Fruit fly (Drosophila melanogaster) whole organism, embryonic: ENCODE results near the gene CG3078.

Experiments
- CG10274 ChIP-seq: fragments of 200-800 bp; sonication (Bioruptor generic); optimal IDR thresholded peaks from 3 replicates; lab custom pipeline; 2017; ENCODE audit warnings: missing biosample characterization, mild to moderate bottlenecking, missing genetic modification characterization
- CG12071 ChIP-seq: fragments of 200-800 bp; sonication (Bioruptor generic); optimal IDR thresholded peaks from 3 replicates; lab custom pipeline; 2018; ENCODE audit warnings: missing biosample characterization, mild to moderate bottlenecking, missing genetic modification characterization
- CG12104 ChIP-seq: fragments of 200-800 bp; sonication (Bioruptor generic); optimal IDR thresholded peaks from 3 replicates; lab custom pipeline; 2016; ENCODE audit warnings: missing biosample characterization, missing genetic modification characterization
- CG12391 ChIP-seq: fragments of 200-800 bp; sonication (Bioruptor generic); optimal IDR thresholded peaks from 3 replicates; lab custom pipeline; 2018; ENCODE audit warnings: missing biosample characterization, mild to moderate bottlenecking, missing genetic modification characterization, moderate library complexity
- CG15601 ChIP-seq: fragments of 200-800 bp; sonication (Bioruptor generic); optimal IDR thresholded peaks from 3 replicates; lab custom pipeline; 2019; ENCODE audit warnings: missing biosample characterization, mild to moderate bottlenecking, missing genetic modification characterization, moderate library complexity
- CG18599 ChIP-seq: fragments of 200-800 bp; sonication (Bioruptor generic); optimal IDR thresholded peaks from 3 replicates; lab custom pipeline; 2017; ENCODE audit warnings: missing biosample characterization, missing genetic modification characterization, mild to moderate bottlenecking, moderate library complexity, missing genetic modification reagents
- CG2120 ChIP-seq: fragments of 200-800 bp; sonication (Bioruptor generic); optimal IDR thresholded peaks from 3 replicates; lab custom pipeline; 2016; ENCODE audit warnings: missing biosample characterization, missing genetic modification characterization
- CG2678 ChIP-seq: fragments of 200-800 bp; sonication (Bioruptor generic); optimal IDR thresholded peaks from 3 replicates; lab custom pipeline; 2019; ENCODE audit warnings: missing biosample characterization, mild to moderate bottlenecking, missing genetic modification characterization, moderate library complexity
- CG31365 ChIP-seq: fragments of 200-800 bp; sonication (Bioruptor generic); optimal IDR thresholded peaks from 2 replicates; lab custom pipeline; 2018; ENCODE audit warnings: missing biosample characterization, mild to moderate bottlenecking, missing genetic modification characterization
- CG32767 ChIP-seq: fragments of 200-800 bp; sonication (Bioruptor generic); IDR thresholded peaks from 2 replicates; pipeline ENCODE4 v1.3.6; 2022; ENCODE audit warnings: missing biosample characterization, missing genetic modification characterization
- CG3726 ChIP-seq: fragments of 200-800 bp; sonication (Bioruptor generic); IDR thresholded peaks from 3 replicates; pipeline ENCODE4, ENCODE4 v1.3.6; 2022; ENCODE audit warnings: missing biosample characterization, missing genetic modification characterization
- CG3995 ChIP-seq: fragments of 200-800 bp; sonication (Bioruptor generic); optimal IDR thresholded peaks from 3 replicates; lab custom pipeline; 2016; ENCODE audit warnings: missing biosample characterization, missing genetic modification characterization
- CG4854 ChIP-seq: fragments of 200-800 bp; sonication (Bioruptor generic); optimal IDR thresholded peaks from 2 replicates; lab custom pipeline; 2016; ENCODE audit warnings: missing biosample characterization, missing genetic modification characterization, inconsistent platforms
- CG6689 ChIP-seq: fragments of 200-800 bp; sonication (Bioruptor generic); IDR thresholded peaks from 2 replicates; pipeline ENCODE4 v1.3.6; 2022; ENCODE audit warnings: missing biosample characterization, missing genetic modification characterization
- CG7745 ChIP-seq: fragments of 200-800 bp; sonication (Bioruptor generic); optimal IDR thresholded peaks from 2 replicates; lab custom pipeline; 2018; ENCODE audit warnings: missing biosample characterization, mild to moderate bottlenecking, missing genetic modification characterization, moderate library complexity
- CG7786 ChIP-seq: fragments of 200-800 bp; sonication (Bioruptor generic); optimal IDR thresholded peaks from 2 replicates; lab custom pipeline; 2016; ENCODE audit warnings: missing biosample characterization, missing genetic modification characterization
- CG8089 ChIP-seq: fragments of 200-800 bp; sonication (Bioruptor generic); optimal IDR thresholded peaks from 3 replicates; lab custom pipeline; 2016; ENCODE audit warnings: missing biosample characterization, missing genetic modification characterization
- CG8944 ChIP-seq: fragments of 200-800 bp; sonication (Bioruptor generic); optimal IDR thresholded peaks from 3 replicates; lab custom pipeline; 2016; ENCODE audit warnings: missing biosample characterization, missing genetic modification characterization
- CG9437 ChIP-seq: fragments of 200-800 bp; sonication (Bioruptor generic); optimal IDR thresholded peaks from 2 replicates; lab custom pipeline; 2018; ENCODE audit warnings: missing biosample characterization, mild to moderate bottlenecking, missing genetic modification characterization
- CoRest ChIP-seq: fragments of 200-800 bp; sonication (Bioruptor generic); optimal IDR thresholded peaks from 3 replicates; lab custom pipeline; 2018; ENCODE audit warnings: missing biosample characterization, mild to moderate bottlenecking, missing genetic modification characterization, moderate library complexity
- Doc3 ChIP-seq: fragments of 200-800 bp; sonication (Bioruptor generic); IDR thresholded peaks from 3 replicates; pipeline ENCODE4 v1.3.6; 2022; ENCODE audit warnings: missing biosample characterization, missing genetic modification characterization; ENCODE audit not compliant: partially characterized antibody
- H2.0 ChIP-seq: fragments of 200-800 bp; sonication (Bioruptor generic); IDR thresholded peaks from 2 replicates; pipeline ENCODE4 v1.3.6; 2022; ENCODE audit warnings: missing biosample characterization, missing genetic modification characterization
- MBD-R2 ChIP-seq: fragments of 200-800 bp; sonication (Bioruptor generic); IDR thresholded peaks from 2 replicates; pipeline ENCODE4 v1.3.6; 2022; ENCODE audit warnings: missing biosample characterization, missing genetic modification characterization
- Mad ChIP-seq: fragments of 200-800 bp; sonication (Bioruptor generic); optimal IDR thresholded peaks from 2 replicates; lab custom pipeline; 2016; ENCODE audit warnings: missing biosample characterization, missing genetic modification characterization
- Med ChIP-seq: fragments of 200-800 bp; sonication (Bioruptor generic); peaks from one replicate; lab custom pipeline; 2016; ENCODE audit warnings: missing biosample characterization, missing genetic modification characterization, mild to moderate bottlenecking, inconsistent platforms, moderate library complexity
- Poxn ChIP-seq: fragments of 200-800 bp; sonication (Bioruptor generic); IDR thresholded peaks from 2 replicates; pipeline ENCODE4 v1.3.6; 2022; ENCODE audit warnings: missing biosample characterization, missing genetic modification characterization
- Vsx1 ChIP-seq: fragments of 200-800 bp; sonication (Bioruptor generic); optimal IDR thresholded peaks from 2 replicates; lab custom pipeline; 2017; ENCODE audit warnings: missing biosample characterization, mild to moderate bottlenecking, missing genetic modification characterization, missing genetic modification reagents
- ase ChIP-seq: fragments of 200-800 bp; sonication (Bioruptor generic); IDR thresholded peaks from 3 replicates; pipeline ENCODE4 v1.3.6; 2022; ENCODE audit warnings: missing biosample characterization, missing genetic modification characterization
- bigmax ChIP-seq: fragments of 200-800 bp; sonication (Bioruptor generic); optimal IDR thresholded peaks from 2 replicates; lab custom pipeline; 2018; ENCODE audit warnings: missing biosample characterization, mild to moderate bottlenecking, missing genetic modification characterization
- caup ChIP-seq: fragments of 200-800 bp; sonication (Bioruptor generic); optimal IDR thresholded peaks from 3 replicates; lab custom pipeline; 2017; ENCODE audit warnings: missing biosample characterization, mild to moderate bottlenecking, missing genetic modification characterization, moderate library complexity; ENCODE audit not compliant: severe bottlenecking
- cwo ChIP-seq: fragments of 200-800 bp; sonication (Bioruptor generic); optimal IDR thresholded peaks from 3 replicates; lab custom pipeline; 2017; ENCODE audit warnings: missing biosample characterization, missing genetic modification characterization, mild to moderate bottlenecking, moderate library complexity, missing genetic modification reagents
- dpn ChIP-seq, 2 experiments: fragments of 200-800 bp; sonication (Bioruptor generic); optimal IDR thresholded peaks; 3 replicates each; lab custom pipeline; 2016; ENCODE audit warnings: missing biosample characterization in 2 of 2, missing genetic modification characterization in 2 of 2
- dysf ChIP-seq: fragments of 200-800 bp; sonication (Bioruptor generic); IDR thresholded peaks from 3 replicates; pipeline ENCODE4 v1.3.6; 2022; ENCODE audit warnings: missing biosample characterization, missing genetic modification characterization
- ems ChIP-seq: fragments of 200-800 bp; sonication (Bioruptor generic); optimal IDR thresholded peaks from 3 replicates; lab custom pipeline; 2016; ENCODE audit warnings: missing biosample characterization, missing genetic modification characterization
- eve ChIP-seq, 2 experiments: fragments of >200 bp; optimal IDR thresholded peaks; 2 replicates each; lab custom pipeline; 2017; ENCODE audit warnings: missing biosample characterization in 2 of 2, missing genetic modification characterization in 2 of 2
- ewg ChIP-seq: fragments of 200-800 bp; sonication (Bioruptor generic); optimal IDR thresholded peaks from 3 replicates; lab custom pipeline; 2017; ENCODE audit warnings: mild to moderate bottlenecking, missing biosample characterization, missing genetic modification reagents, missing genetic modification characterization
- fd102C ChIP-seq: fragments of 200-800 bp; sonication (Bioruptor generic); optimal IDR thresholded peaks from 2 replicates; lab custom pipeline; 2018; ENCODE audit warnings: missing biosample characterization, mild to moderate bottlenecking, missing genetic modification characterization, moderate library complexity
- gfzf ChIP-seq: fragments of 200-800 bp; sonication (Bioruptor generic); optimal IDR thresholded peaks from 2 replicates; lab custom pipeline; 2016; ENCODE audit warnings: missing biosample characterization, mild to moderate bottlenecking, missing genetic modification characterization, moderate library complexity
- h ChIP-seq: fragments of >200 bp; optimal IDR thresholded peaks from 2 replicates; lab custom pipeline; 2017
- knrl ChIP-seq: fragments of 200-800 bp; sonication (Bioruptor generic); IDR thresholded peaks from 3 replicates; pipeline ENCODE4 v1.3.6; 2022; ENCODE audit warnings: missing biosample characterization, missing genetic modification characterization; ENCODE audit not compliant: partially characterized antibody
- nom ChIP-seq: fragments of 200-800 bp; sonication (Bioruptor generic); optimal IDR thresholded peaks from 2 replicates; lab custom pipeline; 2017; ENCODE audit warnings: missing biosample characterization, missing genetic modification characterization, mild to moderate bottlenecking, moderate library complexity, missing genetic modification reagents
- pho ChIP-seq: fragments of 200-800 bp; sonication (Bioruptor generic); optimal IDR thresholded peaks from 2 replicates; lab custom pipeline; 2016; ENCODE audit warnings: missing biosample characterization, missing genetic modification characterization
- run ChIP-seq: fragments of 200-800 bp; sonication (Bioruptor generic); optimal IDR thresholded peaks from 3 replicates; lab custom pipeline; 2018; ENCODE audit warnings: missing biosample characterization, mild to moderate bottlenecking, missing genetic modification characterization
- salm ChIP-seq: fragments of 200-800 bp; sonication (Bioruptor generic); optimal IDR thresholded peaks from 2 replicates; lab custom pipeline; 2018; ENCODE audit warnings: missing biosample characterization, mild to moderate bottlenecking, missing genetic modification characterization
- schlank ChIP-seq: fragments of 200-800 bp; sonication (Bioruptor generic); optimal IDR thresholded peaks from 2 replicates; lab custom pipeline; 2018; ENCODE audit warnings: missing biosample characterization, mild to moderate bottlenecking, missing genetic modification characterization
- sim ChIP-seq: fragments of 200-800 bp; sonication (Bioruptor generic); IDR thresholded peaks from 2 replicates; pipeline ENCODE4 v1.3.6; 2022; ENCODE audit warnings: missing biosample characterization, missing genetic modification characterization
- ssp ChIP-seq: fragments of 200-800 bp; sonication (Bioruptor generic); IDR thresholded peaks from 2 replicates; pipeline ENCODE4 v1.3.6; 2022; ENCODE audit warnings: missing biosample characterization, missing genetic modification characterization
- wdn ChIP-seq: fragments of 200-800 bp; sonication (Bioruptor generic); IDR thresholded peaks from 2 replicates; pipeline ENCODE4 v1.3.6; 2022; ENCODE audit warnings: missing biosample characterization, missing genetic modification characterization
- yki ChIP-seq: fragments of >200 bp; optimal IDR thresholded peaks from 3 replicates; lab custom pipeline; 2018
- zen ChIP-seq: fragments of 200-800 bp; sonication (Bioruptor generic); optimal IDR thresholded peaks from 3 replicates; lab custom pipeline; 2018; ENCODE audit warnings: missing biosample characterization, mild to moderate bottlenecking, missing genetic modification characterization, moderate library complexity

Gene CG3078

DNA sequence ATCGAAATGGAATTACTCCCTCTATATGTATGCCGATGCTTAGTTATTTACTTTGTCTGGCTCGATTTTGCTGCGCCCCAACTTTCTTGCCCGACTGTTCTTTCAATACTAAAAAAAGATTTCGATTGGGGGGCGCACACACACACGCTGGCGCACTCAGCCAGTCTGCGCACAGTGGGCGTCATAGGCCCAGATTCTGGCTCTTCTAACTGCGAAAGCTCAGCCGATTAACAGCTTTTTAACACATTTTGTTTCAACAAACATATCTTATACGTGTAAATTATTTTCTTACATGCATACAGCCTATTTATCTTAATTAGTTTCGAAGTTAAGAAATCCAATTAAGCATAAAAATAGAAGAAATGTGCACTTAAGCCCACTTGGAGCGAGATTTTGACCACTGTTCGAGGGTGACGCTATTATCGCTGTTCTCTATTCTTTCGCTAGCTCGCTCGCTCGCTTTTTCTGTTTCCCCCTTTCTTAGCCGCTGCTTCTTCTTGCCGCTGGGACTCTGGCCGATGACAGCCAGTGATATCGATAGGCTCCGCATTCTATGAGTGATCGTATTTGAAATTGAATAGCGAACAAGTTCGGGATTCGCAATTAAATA is 37.4 kb downstream of the CG3078 start, which contains the start of gene Vinc (continued):
- TF ChIP-seq Vsx1 (GFP tag; lab: Kevin White, UChicago) (no peak), run (tag; lab: Kevin White, UChicago) (no peak), caup (peak; percentile 93), yki (lab: Kevin White, UChicago) (no peak), gfzf (GFP tag; lab: Kevin White, UChicago) (no peak), CG10274 (GFP tag; lab: Kevin White, UChicago) (peak; percentile 82), Med (GFP tag; lab: Kevin White, UChicago) (peak; percentile 98), CG2678 (tag; lab: Kevin White, UChicago) (peak; percentile 96), CG15601 (tag; lab: Kevin White, UChicago) (peak; percentile 54), ssp (peak; percentile 62), CG3726 (GFP tag; lab: Robert Waterston, UW) (no peak), CG2120 (peak; percentile 85), CG31365 (peak; percentile 62), Doc3 (GFP tag; lab: Robert Waterston, UW) (no peak), ase (0 out of 3 replicates have a peak, but pooled peaks have one; percentile 55), bigmax (GFP tag; lab: Kevin White, UChicago) (no peak), CG12391 (tag; lab: Kevin White, UChicago) (peak; percentile 76), dpn (GFP tag; optimal IDR thresholded peaks at IDR 0.05; lab: Kevin White, UChicago) (peak; percentile 79 to 89), CG3995 (peak; percentile 41), CG7745 (tag; lab: Kevin White, UChicago) (no peak), CG18599 (GFP tag; lab: Kevin White, UChicago) (peak; percentile 96), Poxn (0 out of 2 replicates have a peak, but pooled peaks have one; percentile 30), MBD-R2 (GFP tag; lab: Robert Waterston, UW) (peak; percentile 64; the same call in 1 of the 2 replicates), CG12071 (GFP tag; lab: Kevin White, UChicago) (peak; percentile 78), Mad (GFP tag; lab: Kevin White, UChicago) (peak; percentile 34), schlank (tag; lab: Kevin White, UChicago) (peak; percentile 45), cwo (peak; percentile 91), CG4854 (GFP tag; lab: Kevin White, UChicago) (peak; percentile 73), CG8089 (peak; percentile 47), CG6689 (GFP tag; lab: Robert Waterston, UW) (peak; percentile 92), CoRest (tag; lab: Kevin White, UChicago) (peak; percentile 84), nom (GFP tag; lab: Kevin White, UChicago) (peak; percentile 92), ems (GFP tag; lab: Kevin White, UChicago) (peak; percentile 84), knrl (peak; percentile 43; the same call in 1 of the 3 replicates), CG9437 (GFP tag; lab: Kevin White, UChicago) (peak; percentile 59), fd102C (no peak), dysf (GFP tag; lab: Robert Waterston, UW) (peak; percentile 95), wdn (GFP tag; lab: Robert Waterston, UW) (peak; percentile 69; the same call in 1 of the 2 replicates), h (lab: Kevin White, UChicago) (no peak), H2.0 (peak; percentile 62), CG8944 (GFP tag; lab: Kevin White, UChicago) (peak; percentile 57), zen (tag; lab: Kevin White, UChicago) (peak; percentile 61), sim (GFP tag; lab: Robert Waterston, UW) (no peak; the same call in 1 of the 2 replicates), pho (GFP tag; lab: Kevin White, UChicago) (peak; percentile 49), ewg (GFP tag; lab: Kevin White, UChicago) (peak; percentile 63), salm (tag; lab: Kevin White, UChicago) (peak; percentile 48), CG7786 (peak; percentile 80), eve (GFP tag; optimal IDR thresholded peaks at IDR 0.05; lab: Kevin White, UChicago) (no peak), CG32767 (GFP tag; lab: Robert Waterston, UW) (peak; percentile 59; the same call in 1 of the 2 replicates), CG12104 (GFP tag; lab: Kevin White, UChicago) (peak; percentile 74)
